Worm (Caenorhabditis elegans): ENCODE results near the gene paqr-1.

- TF ChIP-seq ceh-9 (tag; optimal IDR thresholded peaks at IDR 0.05) (no peak), elt-2 (tag; optimal IDR thresholded peaks at IDR 0.05) (no peak), pha-4 (tag; optimal IDR thresholded peaks at IDR 0.05) (no peak), mdl-1 (tag; optimal IDR thresholded peaks at IDR 0.05) (no peak), sea-2 (GFP tag; optimal IDR thresholded peaks at IDR 0.05) (no peak), lin-15B (tag; optimal IDR thresholded peaks at IDR 0.05) (no peak), fkh-10 (GFP tag; optimal IDR thresholded peaks at IDR 0.05) (no peak), unc-62 (GFP tag; optimal IDR thresholded peaks at IDR 0.05) (no peak), elt-1 (tag; optimal IDR thresholded peaks at IDR 0.05) (no peak), elt-3 (tag; optimal IDR thresholded peaks at IDR 0.05) (no peak), fos-1 (tag; optimal IDR thresholded peaks at IDR 0.05) (no peak)
Measured at ce11 chrIV:6529832-6530231, 25.4 kb downstream of the paqr-1 start.
